Fruit fly (Drosophila melanogaster): ENCODE results near the gene mRpS6.

The mRpS6 gene

dm6 chr3L:4363887-4364794, at the start of gene mRpS6, which contains the start of gene Cip4:
mRpS6 (plus strand) TSS chr3L:4364550.
Cip4 (minus strand) TSS chr3L:4364102.
- TF ChIP-seq ovo (GFP tag; optimal IDR thresholded peaks at IDR 0.05) = peak; percentile 62
- TF ChIP-seq bab1 (GFP tag; optimal IDR thresholded peaks at IDR 0.05) = peak; percentile 63
- peak; percentile 30 for TF ChIP-seq cic (GFP tag; optimal IDR thresholded peaks at IDR 0.05)
- peak; percentile 70 for TF ChIP-seq CG5204 (GFP tag; optimal IDR thresholded peaks at IDR 0.05)
- TF ChIP-seq kay (GFP tag; ENCODE audit: borderline replicate concordance) = peak; percentile 87
- peak; percentile 81 for TF ChIP-seq CG11617 (GFP tag; optimal IDR thresholded peaks at IDR 0.05)
- peak; percentile 98 for TF ChIP-seq Mnt (GFP tag; optimal IDR thresholded peaks at IDR 0.05)
- TF ChIP-seq CG7101 (tag; optimal IDR thresholded peaks at IDR 0.05) = peak; percentile 78
- peak; percentile 68 for TF ChIP-seq CG1620 (GFP tag; optimal IDR thresholded peaks at IDR 0.05)
- TF ChIP-seq toe (GFP tag; optimal IDR thresholded peaks at IDR 0.05) = peak; percentile 76
- TF ChIP-seq CG7045 (GFP tag; optimal IDR thresholded peaks at IDR 0.05) = no peak
- peak; percentile 48 for TF ChIP-seq tj (GFP tag; optimal IDR thresholded peaks at IDR 0.05)
- no peak for TF ChIP-seq CG12768 (GFP tag; optimal IDR thresholded peaks at IDR 0.05)
- TF ChIP-seq Hr96 (GFP tag; optimal IDR thresholded peaks at IDR 0.05) = peak; percentile 16
- no peak for TF ChIP-seq cnc (optimal IDR thresholded peaks at IDR 0.05)
- no peak for TF ChIP-seq Clk (GFP tag; optimal IDR thresholded peaks at IDR 0.05)
- TF ChIP-seq CG33017 (tag; optimal IDR thresholded peaks at IDR 0.05) = peak; percentile 54
- TF ChIP-seq Crg-1 (GFP tag; optimal IDR thresholded peaks at IDR 0.05) = peak; percentile 8
- TF ChIP-seq CG14711 (tag; optimal IDR thresholded peaks at IDR 0.05) = no peak
- TF ChIP-seq pad (GFP tag; optimal IDR thresholded peaks at IDR 0.05) = peak; percentile 13

dm6 chr3L:4318677-4319580, 45.4 kb upstream of the mRpS6 start, which contains the start of gene PMP34:
PMP34 (plus strand) TSS chr3L:4318755.
- TF ChIP-seq bab1 (GFP tag; optimal IDR thresholded peaks at IDR 0.05) (no peak), Mnt (GFP tag; optimal IDR thresholded peaks at IDR 0.05) (peak; percentile 29), CG11617 (GFP tag; optimal IDR thresholded peaks at IDR 0.05) (peak; percentile 8), toe (GFP tag; optimal IDR thresholded peaks at IDR 0.05) (no peak), CG14711 (tag; optimal IDR thresholded peaks at IDR 0.05) (no peak), ovo (GFP tag; optimal IDR thresholded peaks at IDR 0.05) (no peak), CG1620 (GFP tag; optimal IDR thresholded peaks at IDR 0.05) (no peak), CG7101 (tag; optimal IDR thresholded peaks at IDR 0.05) (peak; percentile 4), CG33017 (tag; optimal IDR thresholded peaks at IDR 0.05) (no peak), tj (GFP tag; optimal IDR thresholded peaks at IDR 0.05) (no peak), Crg-1 (GFP tag; optimal IDR thresholded peaks at IDR 0.05) (no peak), Hr96 (GFP tag; optimal IDR thresholded peaks at IDR 0.05) (peak; percentile 1), CG5204 (GFP tag; optimal IDR thresholded peaks at IDR 0.05) (no peak), CG12768 (GFP tag; optimal IDR thresholded peaks at IDR 0.05) (peak; percentile 21), kay (GFP tag; ENCODE audit: borderline replicate concordance) (peak; percentile 84), cnc (optimal IDR thresholded peaks at IDR 0.05) (no peak), cic (GFP tag; optimal IDR thresholded peaks at IDR 0.05) (peak; percentile 25), Clk (GFP tag; optimal IDR thresholded peaks at IDR 0.05) (no peak), CG7045 (GFP tag; optimal IDR thresholded peaks at IDR 0.05) (no peak), pad (GFP tag; optimal IDR thresholded peaks at IDR 0.05) (no peak)

dm6 chr3L:4322032-4322617, 42.2 kb upstream of the mRpS6 start, which contains the start of gene CG15014:
CG15014 (minus strand) TSS chr3L:4322259.
- peak; percentile 85 for TF ChIP-seq kay (GFP tag; ENCODE audit: borderline replicate concordance)
- TF ChIP-seq Mnt (GFP tag; optimal IDR thresholded peaks at IDR 0.05) = no peak
- peak; percentile 4 for TF ChIP-seq tj (GFP tag; optimal IDR thresholded peaks at IDR 0.05)

- TF ChIP-seq CG1620 (GFP tag; optimal IDR thresholded peaks at IDR 0.05) (no peak), cic (GFP tag; optimal IDR thresholded peaks at IDR 0.05) (no peak), bab1 (GFP tag; optimal IDR thresholded peaks at IDR 0.05) (no peak), CG14711 (tag; optimal IDR thresholded peaks at IDR 0.05) (no peak), CG12768 (GFP tag; optimal IDR thresholded peaks at IDR 0.05) (no peak), ovo (GFP tag; optimal IDR thresholded peaks at IDR 0.05) (no peak), CG33017 (tag; optimal IDR thresholded peaks at IDR 0.05) (no peak), cnc (optimal IDR thresholded peaks at IDR 0.05) (no peak), toe (GFP tag; optimal IDR thresholded peaks at IDR 0.05) (no peak), Hr96 (GFP tag; optimal IDR thresholded peaks at IDR 0.05) (no peak), CG5204 (GFP tag; optimal IDR thresholded peaks at IDR 0.05) (no peak), Crg-1 (GFP tag; optimal IDR thresholded peaks at IDR 0.05) (no peak), CG7045 (GFP tag; optimal IDR thresholded peaks at IDR 0.05) (no peak), tj (GFP tag; optimal IDR thresholded peaks at IDR 0.05) (no peak), Clk (GFP tag; optimal IDR thresholded peaks at IDR 0.05) (no peak), kay (GFP tag; ENCODE audit: borderline replicate concordance) (no peak), CG7101 (tag; optimal IDR thresholded peaks at IDR 0.05) (no peak)
Observed at dm6 chr3L:4328048-4328447, 36.3 kb upstream of the mRpS6 start.

- TF ChIP-seq Clk (GFP tag; optimal IDR thresholded peaks at IDR 0.05) = no peak
- TF ChIP-seq cic (GFP tag; optimal IDR thresholded peaks at IDR 0.05) = no peak
- TF ChIP-seq Hr96 (GFP tag; optimal IDR thresholded peaks at IDR 0.05) = no peak
- TF ChIP-seq CG12768 (GFP tag; optimal IDR thresholded peaks at IDR 0.05) = no peak
- TF ChIP-seq toe (GFP tag; optimal IDR thresholded peaks at IDR 0.05) = no peak
- no peak for TF ChIP-seq cnc (optimal IDR thresholded peaks at IDR 0.05)
- no peak for TF ChIP-seq ovo (GFP tag; optimal IDR thresholded peaks at IDR 0.05)
- TF ChIP-seq CG11617 (GFP tag; optimal IDR thresholded peaks at IDR 0.05) = no peak
- no peak for TF ChIP-seq pad (GFP tag; optimal IDR thresholded peaks at IDR 0.05)
- no peak for TF ChIP-seq bab1 (GFP tag; optimal IDR thresholded peaks at IDR 0.05)
- no peak for TF ChIP-seq CG14711 (tag; optimal IDR thresholded peaks at IDR 0.05)
- TF ChIP-seq CG5204 (GFP tag; optimal IDR thresholded peaks at IDR 0.05) = no peak
- no peak for TF ChIP-seq CG7101 (tag; optimal IDR thresholded peaks at IDR 0.05)
- no peak for TF ChIP-seq tj (GFP tag; optimal IDR thresholded peaks at IDR 0.05)
Observed at dm6 chr3L:4336588-4336987, 27.8 kb upstream of the mRpS6 start.
